Fruit fly (Drosophila melanogaster) Kc167 (cell line): ENCODE data around the gene ath.

Source experiments
- Myc ChIP-seq: fragments of >200 bp; optimal IDR thresholded peaks from 2 replicates; lab custom pipeline; 2017; ENCODE audit warnings: missing external identifiers
- Sin3A ChIP-seq: fragments of >200 bp; optimal IDR thresholded peaks from 2 replicates; lab custom pipeline; 2018; ENCODE audit warnings: missing external identifiers
- ttk ChIP-seq: sonication (Bioruptor generic); optimal IDR thresholded peaks from 2 replicates; lab custom pipeline; 2017; ENCODE audit warnings: missing external identifiers

DNA sequence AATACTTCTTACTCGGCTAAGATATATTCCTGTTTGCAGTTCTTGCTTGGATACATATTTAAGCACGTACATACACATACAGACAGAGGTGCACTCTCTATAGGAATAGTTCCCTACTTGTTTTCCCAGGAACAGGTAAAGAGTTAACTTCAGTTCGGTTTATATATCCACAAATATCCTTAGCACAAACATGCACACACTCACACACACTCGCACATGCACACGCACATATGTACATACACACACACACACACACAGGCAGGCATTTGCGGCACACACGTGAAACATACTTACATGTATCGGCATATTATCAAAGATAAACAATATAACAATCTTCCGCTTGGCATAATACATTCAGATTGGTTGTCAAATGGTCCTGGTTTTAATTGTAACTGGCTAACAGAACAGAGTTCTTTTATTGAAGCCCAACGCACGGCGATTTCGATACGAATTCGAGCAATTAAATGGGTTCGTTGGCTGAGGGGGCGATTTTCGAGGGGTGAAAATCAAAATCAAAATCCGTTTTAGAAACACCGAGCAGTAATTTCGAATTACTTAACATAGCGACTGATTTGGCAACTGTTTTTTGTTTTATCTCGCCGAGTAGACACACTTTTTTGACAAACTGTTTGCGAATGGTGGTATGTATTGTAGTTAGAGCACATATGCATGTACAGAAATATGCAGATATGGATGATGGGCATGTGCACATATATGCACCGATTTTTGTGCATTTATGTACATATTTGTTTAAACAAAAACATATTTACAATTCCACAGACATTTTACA is 49.2 kb downstream of the ath start:
- TF ChIP-seq ttk (no peak), Sin3A (no peak), Myc (no peak)
